Fruit fly (Drosophila melanogaster) whole organism, prepupa: ENCODE measurements around the gene Pvr.
A peak's percentile ranks its signal among the peaks of the same experiment; 100 is the strongest.

Experiments
- CG3919 ChIP-seq: fragments of 200-800 bp; sonication (Bioruptor generic); optimal IDR thresholded peaks from 3 replicates; lab custom pipeline; 2016; ENCODE audit warnings: missing biosample characterization, missing genetic modification characterization
- CG6163 ChIP-seq: fragments of 200-800 bp; sonication (Bioruptor generic); IDR thresholded peaks from 3 replicates; pipeline ENCODE4 v1.3.6; 2022; ENCODE audit warnings: missing biosample characterization, missing genetic modification characterization
- Eip78C ChIP-seq: fragments of 200-800 bp; sonication (Bioruptor generic); peaks from one replicate; lab custom pipeline; 2016; ENCODE audit warnings: missing biosample characterization, missing genetic modification characterization
- Smox ChIP-seq: fragments of 200-800 bp; sonication (Bioruptor generic); optimal IDR thresholded peaks from 3 replicates; lab custom pipeline; 2016; ENCODE audit warnings: missing biosample characterization, missing genetic modification characterization
- achi ChIP-seq: fragments of 200-800 bp; sonication (Bioruptor generic); optimal IDR thresholded peaks from 3 replicates; lab custom pipeline; 2016; ENCODE audit warnings: missing biosample characterization, missing genetic modification characterization
- eg ChIP-seq: fragments of 200-800 bp; sonication (Bioruptor generic); IDR thresholded peaks from 3 replicates; pipeline ENCODE4 v1.3.6; 2022; ENCODE audit warnings: missing biosample characterization, missing genetic modification characterization

- TF ChIP-seq achi (GFP tag; lab: Kevin White, UChicago) (no peak), Smox (GFP tag; lab: Kevin White, UChicago) (no peak), eg (GFP tag; lab: Robert Waterston, UW) (no peak), Eip78C (GFP tag; lab: Kevin White, UChicago) (no peak), CG6163 (GFP tag; lab: Robert Waterston, UW) (0 out of 3 replicates have a peak, but pooled peaks have one; percentile 44), CG3919 (no peak)
Observed at dm6 chr2L:8171544-8171943, 68.1 kb downstream of the Pvr start.
